Worm (Caenorhabditis elegans) whole organism, late embryonic: ENCODE results near the gene bus-4.

Experiments used
- T23F11.4 ChIP-seq: fragments of 200-800 bp; sonication (Bioruptor generic); optimal IDR thresholded peaks from 2 replicates; lab custom pipeline; 2018; ENCODE audit warnings: mild to moderate bottlenecking, missing genetic modification characterization, missing compliant biosample characterization
- ahr-1 ChIP-seq: sonication (generic microtip); optimal IDR thresholded peaks from 2 replicates; lab custom pipeline; 2016; ENCODE audit warnings: missing genetic modification characterization, missing compliant biosample characterization
- ceh-14 ChIP-seq: sonication (generic microtip); optimal IDR thresholded peaks from 2 replicates; lab custom pipeline; 2016; ENCODE audit warnings: missing genotype, missing genetic modification characterization, missing compliant biosample characterization
- ceh-18 ChIP-seq: sonication (generic microtip); optimal IDR thresholded peaks from 2 replicates; lab custom pipeline; 2016; ENCODE audit warnings: missing genetic modification characterization, missing compliant biosample characterization
- ceh-19 ChIP-seq: fragments of 200-800 bp; sonication (Bioruptor generic); optimal IDR thresholded peaks from 2 replicates; lab custom pipeline; 2018; ENCODE audit warnings: mild to moderate bottlenecking, missing genetic modification characterization, missing compliant biosample characterization
- ceh-24 ChIP-seq: sonication (generic microtip); optimal IDR thresholded peaks from 2 replicates; lab custom pipeline; 2016; ENCODE audit warnings: mild to moderate bottlenecking, missing genetic modification characterization, missing compliant biosample characterization
- ceh-30 ChIP-seq: fragments of 150-350 bp; optimal IDR thresholded peaks from 2 replicates; lab custom pipeline; 2014; ENCODE audit warnings: missing biosample characterization, missing genetic modification characterization
- ceh-34 ChIP-seq: sonication (generic microtip); optimal IDR thresholded peaks from 2 replicates; lab custom pipeline; 2016; ENCODE audit warnings: mild to moderate bottlenecking, missing genetic modification characterization, missing compliant biosample characterization
- ceh-45 ChIP-seq: fragments of 200-800 bp; sonication (Bioruptor generic); IDR thresholded peaks from 2 replicates; pipeline ENCODE4 v1.3.6; 2022; ENCODE audit warnings: missing genetic modification reagents, missing genetic modification characterization, missing compliant biosample characterization
- ceh-48 ChIP-seq: sonication (generic microtip); optimal IDR thresholded peaks from 2 replicates; lab custom pipeline; 2016; ENCODE audit warnings: missing genetic modification characterization, inconsistent platforms, missing compliant biosample characterization
- ceh-9 ChIP-seq: sonication (generic microtip); optimal IDR thresholded peaks from 2 replicates; lab custom pipeline; 2016; ENCODE audit warnings: mild to moderate bottlenecking, missing genetic modification characterization, inconsistent platforms, missing compliant biosample characterization
- dmd-4 ChIP-seq: sonication (generic microtip); optimal IDR thresholded peaks from 2 replicates; lab custom pipeline; 2016; ENCODE audit warnings: borderline replicate concordance, missing genetic modification characterization, missing compliant biosample characterization
- elt-4 ChIP-seq: sonication (generic microtip); optimal IDR thresholded peaks from 2 replicates; lab custom pipeline; 2016; ENCODE audit warnings: missing genetic modification characterization, missing compliant biosample characterization
- ets-4 ChIP-seq: sonication (generic microtip); optimal IDR thresholded peaks from 2 replicates; lab custom pipeline; 2016; ENCODE audit warnings: missing genetic modification characterization, missing compliant biosample characterization
- fax-1 ChIP-seq: sonication (generic microtip); optimal IDR thresholded peaks from 2 replicates; lab custom pipeline; 2016; ENCODE audit warnings: missing genotype, missing genetic modification characterization, missing compliant biosample characterization
- fkh-6 ChIP-seq: sonication (generic microtip); optimal IDR thresholded peaks from 2 replicates; lab custom pipeline; 2016; ENCODE audit warnings: missing genetic modification characterization, missing compliant biosample characterization
- hlh-30 ChIP-seq: sonication (generic microtip); optimal IDR thresholded peaks from 2 replicates; lab custom pipeline; 2017; ENCODE audit warnings: antibody characterized with exemption, missing genetic modification characterization, missing compliant biosample characterization; ENCODE audit not compliant: insufficient read depth
- hlh-6 ChIP-seq: sonication (generic microtip); optimal IDR thresholded peaks from 2 replicates; lab custom pipeline; 2016; ENCODE audit warnings: missing genotype, missing genetic modification characterization, missing compliant biosample characterization
- mec-3 ChIP-seq: sonication (generic microtip); optimal IDR thresholded peaks from 2 replicates; lab custom pipeline; 2016; ENCODE audit warnings: borderline replicate concordance, missing genetic modification characterization, missing compliant biosample characterization
- nfya-1 ChIP-seq: sonication (generic microtip); optimal IDR thresholded peaks from 2 replicates; lab custom pipeline; 2017; ENCODE audit warnings: missing genetic modification characterization, mild to moderate bottlenecking, missing compliant biosample characterization, antibody characterized with exemption, moderate library complexity
- nhr-11 ChIP-seq: fragments of 150-350 bp; optimal IDR thresholded peaks from 2 replicates; lab custom pipeline; 2014; ENCODE audit warnings: missing biosample characterization, missing genetic modification characterization
- nhr-232 ChIP-seq: sonication (generic microtip); optimal IDR thresholded peaks from 2 replicates; lab custom pipeline; 2016; ENCODE audit warnings: missing genetic modification characterization, missing compliant biosample characterization
- odd-2 ChIP-seq: sonication (generic microtip); optimal IDR thresholded peaks from 2 replicates; lab custom pipeline; 2017; ENCODE audit warnings: antibody characterized with exemption, mild to moderate bottlenecking, missing genetic modification characterization, missing compliant biosample characterization
- pag-3 ChIP-seq: sonication (generic microtip); optimal IDR thresholded peaks from 2 replicates; lab custom pipeline; 2016; ENCODE audit warnings: missing compliant biosample characterization, missing genetic modification characterization, borderline replicate concordance
- pat-9 ChIP-seq: fragments of 200-800 bp; sonication (Bioruptor generic); optimal IDR thresholded peaks from 2 replicates; lab custom pipeline; 2018; ENCODE audit warnings: mild to moderate bottlenecking, missing genetic modification characterization, moderate library complexity, missing compliant biosample characterization
- pha-2 ChIP-seq: sonication (generic microtip); optimal IDR thresholded peaks from 2 replicates; lab custom pipeline; 2017; ENCODE audit warnings: mild to moderate bottlenecking, missing genetic modification characterization, missing compliant biosample characterization
- pha-4 ChIP-seq: fragments of 150-350 bp; optimal IDR thresholded peaks from 2 replicates; lab custom pipeline; 2018; ENCODE audit warnings: missing biosample characterization, missing genetic modification reagents, missing genetic modification characterization
- ref-2 ChIP-seq: sonication (generic microtip); optimal IDR thresholded peaks from 2 replicates; lab custom pipeline; 2016; ENCODE audit warnings: missing genetic modification characterization, missing compliant biosample characterization
- rnt-1 ChIP-seq: sonication (generic microtip); optimal IDR thresholded peaks from 2 replicates; lab custom pipeline; 2016; ENCODE audit warnings: missing genetic modification characterization, missing compliant biosample characterization
- sdc-2 ChIP-seq: sonication (generic microtip); optimal IDR thresholded peaks from 2 replicates; lab custom pipeline; 2016; ENCODE audit warnings: missing genotype, missing genetic modification characterization, missing compliant biosample characterization
- sox-4 ChIP-seq: sonication (generic microtip); optimal IDR thresholded peaks from 2 replicates; lab custom pipeline; 2017; ENCODE audit warnings: mild to moderate bottlenecking, missing genetic modification characterization, inconsistent platforms, missing compliant biosample characterization
- syd-9 ChIP-seq: sonication (generic microtip); optimal IDR thresholded peaks from 2 replicates; lab custom pipeline; 2016; ENCODE audit warnings: mild to moderate bottlenecking, missing genetic modification characterization, moderate library complexity, missing compliant biosample characterization
- tbx-7 ChIP-seq: sonication (generic microtip); optimal IDR thresholded peaks from 2 replicates; lab custom pipeline; 2016; ENCODE audit warnings: missing genotype, missing genetic modification characterization, missing compliant biosample characterization
- ttx-3 ChIP-seq: sonication (generic microtip); optimal IDR thresholded peaks from 2 replicates; lab custom pipeline; 2016; ENCODE audit warnings: missing genetic modification reagents, missing genetic modification characterization, missing compliant biosample characterization
- unc-3 ChIP-seq, 2 experiments: fragments of 200-800 bp in 1 of 2; sonication (Bioruptor generic) in 1 of 2; sonication (generic microtip) in 1 of 2; conservative IDR thresholded peaks in 1 of 2; optimal IDR thresholded peaks in 1 of 2; 2 replicates each; pipeline versions ENCODE4 v1.3.6 to Lab custom; 2016 to 2022; ENCODE audit warnings: missing compliant biosample characterization in 2 of 2, missing genetic modification characterization in 2 of 2, missing genetic modification reagents in 1 of 2
- unc-42 ChIP-seq: sonication (generic microtip); optimal IDR thresholded peaks from 2 replicates; lab custom pipeline; 2016; ENCODE audit warnings: missing genotype, missing genetic modification characterization, missing compliant biosample characterization
- unc-55 ChIP-seq: sonication (generic microtip); optimal IDR thresholded peaks from 2 replicates; lab custom pipeline; 2017; ENCODE audit warnings: missing biosample characterization, missing genetic modification reagents, missing genetic modification characterization
- zip-5 ChIP-seq: sonication (generic microtip); optimal IDR thresholded peaks from 2 replicates; lab custom pipeline; 2016; ENCODE audit warnings: missing genetic modification characterization, missing compliant biosample characterization

bus-4 gene

ce11 chrIV:4705182-4705581, 17.1 kb downstream of the bus-4 start (continued):
- TF ChIP-seq odd-2 (tag; lab: Kevin White, UChicago): no peak
- TF ChIP-seq nhr-232: no peak
- no peak for TF ChIP-seq ceh-34 (tag; lab: Kevin White, UChicago)
- no peak for TF ChIP-seq ceh-48 (tag; lab: Kevin White, UChicago)
- TF ChIP-seq ceh-30 (tag; lab: Kevin White, UChicago): no peak
- TF ChIP-seq ceh-9 (tag; lab: Kevin White, UChicago): no peak
- no peak for TF ChIP-seq ceh-24 (tag; lab: Kevin White, UChicago)
- no peak for TF ChIP-seq fkh-6 (tag; lab: Kevin White, UChicago)
- TF ChIP-seq mec-3 (tag; lab: Kevin White, UChicago): no peak
- no peak for TF ChIP-seq unc-42 (tag; lab: Kevin White, UChicago)
- no peak for TF ChIP-seq syd-9 (tag; lab: Kevin White, UChicago)
- TF ChIP-seq hlh-30: no peak
- no peak for TF ChIP-seq dmd-4 (tag; lab: Kevin White, UChicago)
- TF ChIP-seq tbx-7 (tag; lab: Kevin White, UChicago): no peak
- TF ChIP-seq ahr-1 (tag; lab: Kevin White, UChicago): no peak
- TF ChIP-seq ceh-14 (tag; lab: Kevin White, UChicago): peak; percentile 51
- TF ChIP-seq nfya-1 (tag; lab: Kevin White, UChicago): peak; percentile 75
- no peak for TF ChIP-seq elt-4
- TF ChIP-seq ets-4 (tag; lab: Kevin White, UChicago): no peak
- TF ChIP-seq ttx-3: no peak
- TF ChIP-seq sdc-2 (tag; lab: Kevin White, UChicago): peak; percentile 9
- TF ChIP-seq pat-9 (tag; lab: Kevin White, UChicago): no peak
- TF ChIP-seq ceh-19 (GFP tag; lab: Kevin White, UChicago): no peak
- peak; percentile 16 for TF ChIP-seq rnt-1
- no peak for TF ChIP-seq pag-3 (tag; lab: Kevin White, UChicago)
- no peak for TF ChIP-seq unc-3 (GFP tag; conservative IDR thresholded peaks at IDR 0.05; lab: Robert Waterston, UW)
- TF ChIP-seq unc-3 (tag; optimal IDR thresholded peaks at IDR 0.05; lab: Kevin White, UChicago): no peak
- peak; percentile 58 for TF ChIP-seq ceh-18 (tag; lab: Kevin White, UChicago)
- TF ChIP-seq hlh-6 (tag; lab: Kevin White, UChicago): no peak
- no peak for TF ChIP-seq ceh-45 (GFP tag; lab: Robert Waterston, UW)
- TF ChIP-seq unc-55: no peak
- TF ChIP-seq pha-4: no peak
- TF ChIP-seq sox-4 (tag; lab: Kevin White, UChicago): no peak

- TF ChIP-seq elt-4 (no peak), pha-2 (tag; lab: Kevin White, UChicago) (no peak), nfya-1 (tag; lab: Kevin White, UChicago) (peak; percentile 73), nhr-11 (tag; lab: Kevin White, UChicago) (no peak)
- TF ChIP-seq, all 69 proteins: peak for 1
Measured at ce11 chrIV:4705922-4706321, 17.9 kb downstream of the bus-4 start.

ce11 chrIV:4710459-4710858, 22.4 kb downstream of the bus-4 start, which contains the start of gene cif-1:
TSS of gene cif-1 (minus strand) at chrIV:4710755.
- TF ChIP-seq ceh-24 (tag; lab: Kevin White, UChicago): no peak
- no peak for TF ChIP-seq pha-4
- TF ChIP-seq hlh-6 (tag; lab: Kevin White, UChicago): no peak
- no peak for TF ChIP-seq sdc-2 (tag; lab: Kevin White, UChicago)
- no peak for TF ChIP-seq hlh-30
- TF ChIP-seq zip-5 (tag; lab: Kevin White, UChicago): no peak
- no peak for TF ChIP-seq T23F11.4 (GFP tag; lab: Kevin White, UChicago)
- TF ChIP-seq sox-4 (tag; lab: Kevin White, UChicago): no peak
- TF ChIP-seq ref-2 (tag; lab: Kevin White, UChicago): no peak
- no peak for TF ChIP-seq fax-1 (tag; lab: Kevin White, UChicago)
- TF ChIP-seq ahr-1 (tag; lab: Kevin White, UChicago): no peak
- TF ChIP-seq, all 69 proteins: peak for 0
